Fruit fly (Drosophila melanogaster): Measurements from ENCODE around the gene CG8944.

dm6 chrX:15740288-15740726, 5.7 kb downstream of the CG8944 start:
- TF ChIP-seq CG7101 (tag; optimal IDR thresholded peaks at IDR 0.05) = peak; percentile 87
- TF ChIP-seq Mnt (GFP tag; optimal IDR thresholded peaks at IDR 0.05) = peak; percentile 48
- peak; percentile 7 for TF ChIP-seq Crg-1 (GFP tag; optimal IDR thresholded peaks at IDR 0.05)
- TF ChIP-seq CG1620 (GFP tag; optimal IDR thresholded peaks at IDR 0.05) = no peak

All from whole organism, adult.